Fruit fly (Drosophila melanogaster): ENCODE data around the gene CG9135.
A peak's percentile ranks its signal among the peaks of the same experiment; 100 is the strongest.

DNA sequence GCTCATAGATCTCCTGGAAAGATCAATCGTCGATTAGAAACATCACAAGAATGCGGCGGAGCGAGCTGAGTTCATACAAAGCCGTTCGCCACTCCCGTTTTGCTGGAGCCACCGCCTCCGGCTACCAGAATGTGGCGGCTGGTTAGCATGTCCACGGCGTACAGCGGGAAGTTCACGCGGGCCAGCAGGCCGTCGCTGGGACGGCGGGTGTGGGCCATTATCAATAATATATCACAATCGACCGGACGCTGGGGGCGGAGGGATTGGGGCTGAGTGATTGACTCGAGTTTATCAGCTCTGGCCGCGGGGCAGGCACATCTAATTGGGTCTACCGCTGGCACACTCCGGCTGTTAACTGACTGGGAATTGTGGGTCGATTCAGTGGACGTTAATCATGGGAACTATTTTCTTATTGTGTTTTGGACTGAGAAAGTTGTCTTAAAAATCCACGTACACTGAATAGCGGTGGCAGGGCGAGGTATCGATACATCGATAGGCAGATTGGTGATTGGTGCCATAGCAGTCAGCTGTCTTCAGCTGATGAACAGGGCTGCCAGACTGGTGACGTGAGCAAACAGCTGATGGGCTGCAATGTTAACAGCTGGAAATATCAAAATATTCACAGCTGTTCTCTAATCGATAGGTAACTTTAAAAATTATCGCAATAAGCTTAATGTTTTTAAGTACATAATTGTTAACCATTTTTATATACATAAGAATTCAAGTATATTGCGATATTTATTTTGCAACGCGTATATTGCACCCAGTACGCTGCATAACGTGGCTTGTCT lies 48.1 kb downstream of the CG9135 start, which contains the start of gene CG9175:
- TF ChIP-seq CG2889 (GFP tag; IDR thresholded peaks at IDR 0.05) (no peak), crp (GFP tag; optimal IDR thresholded peaks at IDR 0.05) (peak; percentile 100), CG2678 (tag; optimal IDR thresholded peaks at IDR 0.05) (peak; percentile 36), ind (GFP tag; optimal IDR thresholded peaks at IDR 0.05) (peak; percentile 7), Myb (GFP tag; optimal IDR thresholded peaks at IDR 0.05) (peak; percentile 68), CG9932 (GFP tag; IDR thresholded peaks at IDR 0.05) (peak; percentile 72)
